Worm (Caenorhabditis elegans) whole organism, L1 larva: ENCODE results near the gene C04A11.1.

Experiments used
- C04F5.9 ChIP-seq: sonication (generic microtip); optimal IDR thresholded peaks from 2 replicates; lab custom pipeline; 2016; ENCODE audit warnings: missing genetic modification characterization, missing compliant biosample characterization
- aha-1 ChIP-seq: fragments of 150-350 bp; optimal IDR thresholded peaks from 2 replicates; lab custom pipeline; 2014; ENCODE audit warnings: missing biosample characterization, missing genetic modification characterization
- blmp-1 ChIP-seq: fragments of 150-350 bp; optimal IDR thresholded peaks from 2 replicates; lab custom pipeline; 2014; ENCODE audit warnings: missing biosample characterization, missing genetic modification characterization
- ceh-63 ChIP-seq: fragments of 200-800 bp; sonication (Bioruptor generic); optimal IDR thresholded peaks from 2 replicates; lab custom pipeline; 2018; ENCODE audit warnings: mild to moderate bottlenecking, missing genetic modification characterization, missing compliant biosample characterization
- ceh-82 ChIP-seq, 3 experiments: fragments of 150-350 bp in 1 of 3; sonication (generic microtip) in 2 of 3; optimal IDR thresholded peaks; 2 replicates each; lab custom pipeline; 2014 to 2017; ENCODE audit warnings: missing biosample characterization in 3 of 3, missing genetic modification characterization in 3 of 3
- irx-1 ChIP-seq: sonication (generic microtip); optimal IDR thresholded peaks from 2 replicates; lab custom pipeline; 2016; ENCODE audit warnings: missing genetic modification characterization, missing compliant biosample characterization
- jun-1 ChIP-seq: fragments of 150-350 bp; optimal IDR thresholded peaks from 2 replicates; lab custom pipeline; 2014; ENCODE audit warnings: missing biosample characterization, missing genetic modification reagents, missing genetic modification characterization
- lsy-2 ChIP-seq, 2 experiments: fragments of 150-350 bp; optimal IDR thresholded peaks; 2 replicates each; lab custom pipeline; 2014; ENCODE audit warnings: missing biosample characterization in 2 of 2, missing genetic modification characterization in 2 of 2
- nhr-237 ChIP-seq: fragments of 150-350 bp; optimal IDR thresholded peaks from 2 replicates; lab custom pipeline; 2014; ENCODE audit warnings: missing biosample characterization, missing genetic modification characterization
- nhr-77 ChIP-seq: fragments of 150-350 bp; optimal IDR thresholded peaks from 2 replicates; lab custom pipeline; 2014; ENCODE audit warnings: missing biosample characterization, missing genetic modification characterization
- snpc-4 ChIP-seq: fragments of 150-350 bp; optimal IDR thresholded peaks from 2 replicates; lab custom pipeline; 2014; ENCODE audit warnings: missing biosample characterization, missing genetic modification characterization
- zip-4 ChIP-seq: fragments of 200-800 bp; sonication (Bioruptor generic); optimal IDR thresholded peaks from 2 replicates; lab custom pipeline; 2018; ENCODE audit warnings: mild to moderate bottlenecking, missing genetic modification characterization, moderate library complexity, missing compliant biosample characterization

ce11 chrX:13637526-13637925 is 22.8 kb upstream of the C04A11.1 start:
- TF ChIP-seq snpc-4 (tag; lab: Kevin White, UChicago): no peak
- TF ChIP-seq irx-1 (tag; lab: Kevin White, UChicago): no peak
- no peak for TF ChIP-seq nhr-237 (tag; lab: Kevin White, UChicago)
- peak in 1 of 2 experiments; percentile 9 for TF ChIP-seq lsy-2 (tag; optimal IDR thresholded peaks at IDR 0.05; lab: Kevin White, UChicago)
- no peak for TF ChIP-seq ceh-63 (GFP tag; lab: Kevin White, UChicago)
- no peak for TF ChIP-seq ceh-82 (tag; optimal IDR thresholded peaks at IDR 0.05; lab: Kevin White, UChicago)
- TF ChIP-seq jun-1: no peak
- TF ChIP-seq blmp-1: no peak
- TF ChIP-seq aha-1: no peak
- TF ChIP-seq nhr-77 (tag; lab: Kevin White, UChicago): no peak
- no peak for TF ChIP-seq zip-4 (GFP tag; lab: Kevin White, UChicago)
- TF ChIP-seq C04F5.9 (tag; lab: Kevin White, UChicago): no peak
